Worm (Caenorhabditis elegans): ENCODE data around the gene srbc-19.
"Not testable (repeated sequence)": the region's sequence is repeated elsewhere in the genome, so short reads cannot be mapped to it uniquely, and the experiment has no call there.

DNA sequence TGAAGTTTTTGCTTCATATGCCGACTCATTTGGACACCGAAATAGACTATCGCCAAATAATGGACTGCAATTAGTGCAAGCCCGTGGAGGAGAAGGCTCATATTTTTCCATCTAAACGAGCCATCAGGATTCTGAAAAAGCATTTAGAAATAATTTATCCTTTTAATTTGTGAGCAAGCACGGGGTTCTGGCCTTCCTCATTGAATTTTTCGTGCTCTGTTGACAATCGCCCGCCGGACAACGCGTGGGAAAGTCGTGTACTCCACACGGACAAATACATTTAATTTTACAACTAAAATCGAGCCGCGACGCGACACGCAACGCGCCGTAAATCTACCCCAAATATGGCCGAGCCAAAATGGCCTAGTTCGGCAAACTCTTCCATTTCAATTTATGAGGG lies 22.2 kb downstream of the srbc-19 start, which contains the start of gene F22F7.12:
- not testable (repeated sequence) for TF ChIP-seq pes-1, flt-1 (GFP tag; IDR thresholded peaks at IDR 0.05)

Measured in whole organism, early embryonic.